Fruit fly (Drosophila melanogaster) whole organism, embryonic: ENCODE measurements around the gene Seipin.

Experiments
- Abd-B ChIP-seq: fragments of 200-800 bp; sonication (Bioruptor generic); optimal IDR thresholded peaks from 2 replicates; lab custom pipeline; 2018; ENCODE audit warnings: missing biosample characterization, mild to moderate bottlenecking, missing genetic modification characterization, moderate library complexity
- CG10366 ChIP-seq: fragments of 200-800 bp; sonication (Bioruptor generic); IDR thresholded peaks from 2 replicates; pipeline ENCODE4 v1.3.6; 2022; ENCODE audit warnings: missing biosample characterization, missing genetic modification characterization
- CG11723 ChIP-seq: fragments of 200-800 bp; sonication (Bioruptor generic); optimal IDR thresholded peaks from 2 replicates; lab custom pipeline; 2017; ENCODE audit warnings: missing biosample characterization, mild to moderate bottlenecking, missing genetic modification characterization
- caup ChIP-seq: fragments of 200-800 bp; sonication (Bioruptor generic); optimal IDR thresholded peaks from 3 replicates; lab custom pipeline; 2017; ENCODE audit warnings: missing biosample characterization, mild to moderate bottlenecking, missing genetic modification characterization, moderate library complexity; ENCODE audit not compliant: severe bottlenecking
- gcm ChIP-seq: fragments of 200-800 bp; sonication (Bioruptor generic); optimal IDR thresholded peaks from 2 replicates; lab custom pipeline; 2019; ENCODE audit warnings: missing biosample characterization, mild to moderate bottlenecking, missing genetic modification characterization, moderate library complexity
- klu ChIP-seq: fragments of 200-800 bp; sonication (Bioruptor generic); IDR thresholded peaks from 2 replicates; pipeline ENCODE4 v1.3.6; 2022; ENCODE audit warnings: missing biosample characterization, missing genetic modification characterization

DNA sequence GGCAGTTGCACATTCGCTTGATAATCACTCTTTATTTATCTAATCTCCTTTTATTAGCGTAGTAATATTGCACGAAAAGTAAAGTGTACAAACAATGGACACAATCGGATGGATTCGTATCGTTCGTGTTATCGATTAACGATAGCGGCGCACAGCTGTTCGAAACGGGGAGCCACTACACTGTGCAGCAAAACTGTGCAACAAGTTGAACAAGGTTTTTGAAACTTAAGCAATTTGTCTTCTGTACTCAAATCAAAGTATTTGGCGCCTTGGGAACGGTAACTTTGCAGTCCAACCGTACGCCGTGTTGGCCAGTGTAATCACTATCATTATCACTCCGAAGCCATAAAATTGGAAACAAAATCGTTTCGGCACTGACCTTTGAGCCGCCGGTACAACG is at the start of gene Seipin, which contains the start of gene Tsp3A:
- no peak for TF ChIP-seq CG11723 (GFP tag; lab: Kevin White, UChicago)
- peak; percentile 67 for TF ChIP-seq gcm (GFP tag; lab: Kevin White, UChicago)
- TF ChIP-seq klu = peak; percentile 67; the same call in 1 of the 2 replicates
- peak; percentile 86 for TF ChIP-seq CG10366 (GFP tag; lab: Robert Waterston, UW)
- TF ChIP-seq caup = peak; percentile 89
- peak; percentile 65 for TF ChIP-seq Abd-B (GFP tag; lab: Kevin White, UChicago)
